Worm (Caenorhabditis elegans) whole organism, mixed stage, embryonic: Measurements from ENCODE around the gene srz-95.
"Not testable (repeated sequence)": the region's sequence is repeated elsewhere in the genome, so short reads cannot be mapped to it uniquely, and the experiment has no call there.

Experiments
- elt-1 ChIP-seq: sonication (generic microtip); optimal IDR thresholded peaks from 2 replicates; lab custom pipeline; 2017; ENCODE audit warnings: missing genetic modification characterization, mild to moderate bottlenecking, missing compliant biosample characterization, antibody characterized with exemption, moderate library complexity, borderline replicate concordance; ENCODE audit not compliant: insufficient read depth
- elt-3 ChIP-seq: fragments of 150-350 bp; optimal IDR thresholded peaks from 2 replicates; lab custom pipeline; 2014; ENCODE audit warnings: missing biosample characterization, missing genetic modification characterization
- flh-1 ChIP-seq: fragments of 200-800 bp; sonication (Bioruptor generic); optimal IDR thresholded peaks from 2 replicates; lab custom pipeline; 2018; ENCODE audit warnings: mild to moderate bottlenecking, missing genetic modification characterization, moderate library complexity, missing compliant biosample characterization
- ham-2 ChIP-seq: fragments of 200-800 bp; sonication (Bioruptor generic); optimal IDR thresholded peaks from 2 replicates; lab custom pipeline; 2018; ENCODE audit warnings: mild to moderate bottlenecking, missing genetic modification characterization, missing compliant biosample characterization
- lin-13 ChIP-seq: fragments of 150-350 bp; optimal IDR thresholded peaks from 2 replicates; lab custom pipeline; 2014; ENCODE audit warnings: missing biosample characterization, missing genetic modification characterization
- lsy-2 ChIP-seq: fragments of 150-350 bp; optimal IDR thresholded peaks from 2 replicates; lab custom pipeline; 2014; ENCODE audit warnings: missing biosample characterization, missing genetic modification characterization
- mab-5 ChIP-seq: fragments of 150-350 bp; optimal IDR thresholded peaks from 2 replicates; lab custom pipeline; 2014; ENCODE audit warnings: missing biosample characterization, missing genetic modification characterization
- mep-1 ChIP-seq: fragments of 150-350 bp; optimal IDR thresholded peaks from 2 replicates; lab custom pipeline; 2017; ENCODE audit warnings: missing biosample characterization, missing genetic modification reagents, missing genetic modification characterization, inconsistent platforms
- nhr-12 ChIP-seq: fragments of 150-350 bp; optimal IDR thresholded peaks from 2 replicates; lab custom pipeline; 2014; ENCODE audit warnings: missing biosample characterization, missing genetic modification characterization
- nhr-237 ChIP-seq: fragments of 150-350 bp; optimal IDR thresholded peaks from 2 replicates; lab custom pipeline; 2014; ENCODE audit warnings: missing biosample characterization, missing genetic modification characterization
- pha-4 ChIP-seq: fragments of 150-350 bp; optimal IDR thresholded peaks from 2 replicates; lab custom pipeline; 2018; ENCODE audit warnings: missing biosample characterization, missing genetic modification reagents, missing genetic modification characterization
- unc-62 ChIP-seq: fragments of 150-350 bp; optimal IDR thresholded peaks from 2 replicates; lab custom pipeline; 2014; ENCODE audit warnings: missing biosample characterization, missing genetic modification reagents, missing genetic modification characterization
- ztf-11 ChIP-seq: fragments of 150-350 bp; optimal IDR thresholded peaks from 2 replicates; lab custom pipeline; 2014; ENCODE audit warnings: missing biosample characterization, missing genetic modification characterization

DNA sequence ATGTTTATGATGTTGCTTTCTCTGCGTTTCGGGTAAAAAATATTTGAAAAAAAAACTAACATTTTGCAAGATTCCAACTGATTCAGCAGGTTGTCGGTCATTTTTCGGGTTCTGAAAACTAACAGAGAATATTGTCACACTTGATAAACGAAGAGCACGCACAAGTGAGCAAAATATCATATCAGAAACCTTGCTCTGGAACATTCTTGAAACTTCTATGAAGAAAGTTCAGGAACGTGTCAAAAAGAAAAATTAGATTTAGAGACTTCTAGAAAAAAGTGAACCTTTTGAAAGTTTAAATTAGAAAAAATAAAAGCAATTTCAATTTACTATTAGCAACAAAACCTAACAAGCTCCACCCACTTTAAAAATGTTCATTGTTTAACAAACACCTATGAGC lies 43.8 kb upstream of the srz-95 start, which contains the start of gene fbxa-112:
- not testable (repeated sequence) for TF ChIP-seq flh-1 (GFP tag; lab: Kevin White, UChicago); ham-2 (GFP tag; lab: Kevin White, UChicago); ztf-11 (tag; lab: Kevin White, UChicago); nhr-237 (tag; lab: Kevin White, UChicago); elt-3 (tag; lab: Kevin White, UChicago); lin-13 (tag; lab: Kevin White, UChicago); unc-62 (GFP tag; lab: Kevin White, UChicago); elt-1 (tag; lab: Kevin White, UChicago); mep-1 (tag; lab: Kevin White, UChicago); mab-5 (tag; lab: Kevin White, UChicago); nhr-12 (tag; lab: Kevin White, UChicago); pha-4; lsy-2 (tag; lab: Kevin White, UChicago)
